Fruit fly (Drosophila melanogaster) whole organism, prepupa: ENCODE results near the gene CG32982.

Source experiments
- Blimp-1 ChIP-seq: fragments of 200-800 bp; sonication (Bioruptor generic); optimal IDR thresholded peaks from 3 replicates; lab custom pipeline; 2017; ENCODE audit warnings: missing biosample characterization, missing genetic modification characterization, mild to moderate bottlenecking, moderate library complexity, missing genetic modification reagents
- CG10669 ChIP-seq: fragments of 200-800 bp; sonication (Bioruptor generic); optimal IDR thresholded peaks from 3 replicates; lab custom pipeline; 2018; ENCODE audit warnings: missing biosample characterization, mild to moderate bottlenecking, missing genetic modification characterization, moderate library complexity
- CG11294 ChIP-seq: fragments of 200-800 bp; sonication (Bioruptor generic); IDR thresholded peaks from 2 replicates; pipeline ENCODE4 v1.3.6; 2022; ENCODE audit warnings: missing biosample characterization, missing genetic modification characterization
- CG11762 ChIP-seq: fragments of 200-800 bp; sonication (Bioruptor generic); optimal IDR thresholded peaks from 3 replicates; lab custom pipeline; 2016; ENCODE audit warnings: missing biosample characterization, missing genetic modification characterization; ENCODE audit not compliant: insufficient read depth
- CG11902 ChIP-seq: fragments of 200-800 bp; sonication (Bioruptor generic); optimal IDR thresholded peaks from 3 replicates; lab custom pipeline; 2016; ENCODE audit warnings: missing biosample characterization, missing genetic modification characterization
- CG15336 ChIP-seq: fragments of 200-800 bp; sonication (Bioruptor generic); IDR thresholded peaks from 2 replicates; pipeline ENCODE4 v1.3.6; 2022; ENCODE audit warnings: missing biosample characterization, missing genetic modification characterization
- CG16779 ChIP-seq: fragments of 200-800 bp; sonication (Bioruptor generic); optimal IDR thresholded peaks from 3 replicates; lab custom pipeline; 2017; ENCODE audit warnings: missing biosample characterization, mild to moderate bottlenecking, missing genetic modification characterization
- CG3032 ChIP-seq: fragments of 200-800 bp; optimal IDR thresholded peaks from 2 replicates; lab custom pipeline; 2019; ENCODE audit warnings: missing biosample characterization, mild to moderate bottlenecking, missing genetic modification characterization, moderate library complexity
- CG34406 ChIP-seq: fragments of 200-800 bp; sonication (Bioruptor generic); optimal IDR thresholded peaks from 3 replicates; lab custom pipeline; 2016; ENCODE audit warnings: missing biosample characterization, missing genetic modification characterization
- CG3919 ChIP-seq: fragments of 200-800 bp; sonication (Bioruptor generic); optimal IDR thresholded peaks from 3 replicates; lab custom pipeline; 2016; ENCODE audit warnings: missing biosample characterization, missing genetic modification characterization
- CG4318 ChIP-seq: fragments of 200-800 bp; sonication (Bioruptor generic); optimal IDR thresholded peaks from 3 replicates; lab custom pipeline; 2017; ENCODE audit warnings: missing biosample characterization, mild to moderate bottlenecking, missing genetic modification characterization
- CG6163 ChIP-seq: fragments of 200-800 bp; sonication (Bioruptor generic); IDR thresholded peaks from 3 replicates; pipeline ENCODE4 v1.3.6; 2022; ENCODE audit warnings: missing biosample characterization, missing genetic modification characterization
- CG6276 ChIP-seq: fragments of 200-800 bp; sonication (Bioruptor generic); optimal IDR thresholded peaks from 2 replicates; lab custom pipeline; 2017; ENCODE audit warnings: missing biosample characterization, mild to moderate bottlenecking, missing genetic modification characterization
- CG6792 ChIP-seq: fragments of 200-800 bp; sonication (Bioruptor generic); optimal IDR thresholded peaks from 3 replicates; lab custom pipeline; 2016; ENCODE audit warnings: missing biosample characterization, missing genetic modification characterization
- CG6808 ChIP-seq: fragments of 200-800 bp; sonication (Bioruptor generic); optimal IDR thresholded peaks from 3 replicates; lab custom pipeline; 2017; ENCODE audit warnings: missing biosample characterization, missing genetic modification characterization, mild to moderate bottlenecking, moderate library complexity, missing genetic modification reagents
- CG6854 ChIP-seq: fragments of 200-800 bp; sonication (Bioruptor generic); optimal IDR thresholded peaks from 2 replicates; lab custom pipeline; 2017; ENCODE audit warnings: missing biosample characterization, mild to moderate bottlenecking, missing genetic modification characterization
- CG7368 ChIP-seq: fragments of 200-800 bp; sonication (Bioruptor generic); optimal IDR thresholded peaks from 3 replicates; lab custom pipeline; 2016; ENCODE audit warnings: missing biosample characterization, missing genetic modification characterization
- CG8119 ChIP-seq: fragments of 200-800 bp; sonication (Bioruptor generic); IDR thresholded peaks from 3 replicates; pipeline ENCODE4 v1.3.6; 2022; ENCODE audit warnings: missing biosample characterization, missing genetic modification characterization
- CG8319 ChIP-seq: fragments of 200-800 bp; sonication (Bioruptor generic); optimal IDR thresholded peaks from 3 replicates; lab custom pipeline; 2016; ENCODE audit warnings: missing biosample characterization, missing genetic modification characterization
- CG8632 ChIP-seq: fragments of 200-800 bp; sonication (Bioruptor generic); optimal IDR thresholded peaks from 3 replicates; lab custom pipeline; 2016; ENCODE audit warnings: missing biosample characterization, missing genetic modification characterization
- CG9139 ChIP-seq: fragments of 200-800 bp; sonication (Bioruptor generic); optimal IDR thresholded peaks from 3 replicates; lab custom pipeline; 2017; ENCODE audit warnings: missing biosample characterization, mild to moderate bottlenecking, missing genetic modification characterization
- Eip75B ChIP-seq: fragments of 200-800 bp; sonication (Bioruptor generic); optimal IDR thresholded peaks from 3 replicates; lab custom pipeline; 2016; ENCODE audit warnings: missing biosample characterization, missing genetic modification characterization
- Eip78C ChIP-seq: fragments of 200-800 bp; sonication (Bioruptor generic); peaks from one replicate; lab custom pipeline; 2016; ENCODE audit warnings: missing biosample characterization, missing genetic modification characterization
- Eip93F ChIP-seq: fragments of 200-800 bp; sonication (Bioruptor generic); optimal IDR thresholded peaks from 2 replicates; lab custom pipeline; 2016; ENCODE audit warnings: missing biosample characterization, mild to moderate bottlenecking, missing genetic modification characterization
- Ets21C ChIP-seq: fragments of 200-800 bp; sonication (Bioruptor generic); optimal IDR thresholded peaks from 3 replicates; lab custom pipeline; 2016; ENCODE audit warnings: missing biosample characterization, missing genetic modification characterization
- Hr38 ChIP-seq: sonication (Bioruptor generic); optimal IDR thresholded peaks from 2 replicates; lab custom pipeline; 2016; ENCODE audit warnings: missing biosample characterization, missing genetic modification characterization
- Hr39 ChIP-seq: fragments of 200-800 bp; sonication (Bioruptor generic); optimal IDR thresholded peaks from 2 replicates; lab custom pipeline; 2016; ENCODE audit warnings: missing biosample characterization, missing genetic modification characterization
- Hr4 ChIP-seq: fragments of 200-800 bp; sonication (Bioruptor generic); optimal IDR thresholded peaks from 3 replicates; lab custom pipeline; 2016; ENCODE audit warnings: missing biosample characterization, missing genetic modification characterization
- Lpt ChIP-seq: fragments of 200-800 bp; sonication (Bioruptor generic); optimal IDR thresholded peaks from 3 replicates; lab custom pipeline; 2016; ENCODE audit warnings: missing biosample characterization, missing genetic modification characterization
- Met ChIP-seq: fragments of 200-800 bp; sonication (Bioruptor generic); optimal IDR thresholded peaks from 3 replicates; lab custom pipeline; 2016; ENCODE audit warnings: missing biosample characterization, missing genetic modification characterization
- OdsH ChIP-seq: fragments of 200-800 bp; sonication (Bioruptor generic); optimal IDR thresholded peaks from 3 replicates; lab custom pipeline; 2016; ENCODE audit warnings: missing biosample characterization, missing genetic modification characterization
- Smox ChIP-seq: fragments of 200-800 bp; sonication (Bioruptor generic); optimal IDR thresholded peaks from 3 replicates; lab custom pipeline; 2016; ENCODE audit warnings: missing biosample characterization, missing genetic modification characterization
- Sox102F ChIP-seq: fragments of 200-800 bp; sonication (Bioruptor generic); optimal IDR thresholded peaks from 2 replicates; lab custom pipeline; 2016; ENCODE audit warnings: missing biosample characterization, mild to moderate bottlenecking, missing genetic modification characterization
- Sox14 ChIP-seq: fragments of 200-800 bp; sonication (Bioruptor generic); optimal IDR thresholded peaks from 3 replicates; lab custom pipeline; 2016; ENCODE audit warnings: missing biosample characterization, missing genetic modification characterization
- Sox15 ChIP-seq: fragments of 200-800 bp; sonication (Bioruptor generic); optimal IDR thresholded peaks from 3 replicates; lab custom pipeline; 2016; ENCODE audit warnings: missing biosample characterization, missing genetic modification characterization
- achi ChIP-seq: fragments of 200-800 bp; sonication (Bioruptor generic); optimal IDR thresholded peaks from 3 replicates; lab custom pipeline; 2016; ENCODE audit warnings: missing biosample characterization, missing genetic modification characterization
- acj6 ChIP-seq: fragments of 200-800 bp; sonication (Bioruptor generic); optimal IDR thresholded peaks from 3 replicates; lab custom pipeline; 2016; ENCODE audit warnings: missing biosample characterization, missing genetic modification characterization
- cyc ChIP-seq: fragments of 200-800 bp; sonication (Bioruptor generic); optimal IDR thresholded peaks from 3 replicates; lab custom pipeline; 2016; ENCODE audit warnings: missing biosample characterization, missing genetic modification characterization
- dac ChIP-seq: fragments of 200-800 bp; sonication (Bioruptor generic); optimal IDR thresholded peaks from 2 replicates; lab custom pipeline; 2017; ENCODE audit warnings: missing biosample characterization, mild to moderate bottlenecking, missing genetic modification characterization
- dsx ChIP-seq: fragments of 200-800 bp; optimal IDR thresholded peaks from 3 replicates; lab custom pipeline; 2019; ENCODE audit warnings: missing biosample characterization, mild to moderate bottlenecking, missing genetic modification characterization, moderate library complexity; ENCODE audit not compliant: poor library complexity, severe bottlenecking
- eg ChIP-seq: fragments of 200-800 bp; sonication (Bioruptor generic); IDR thresholded peaks from 3 replicates; pipeline ENCODE4 v1.3.6; 2022; ENCODE audit warnings: missing biosample characterization, missing genetic modification characterization
- esn ChIP-seq: fragments of 200-800 bp; sonication (Bioruptor generic); optimal IDR thresholded peaks from 2 replicates; lab custom pipeline; 2016; ENCODE audit warnings: missing biosample characterization, mild to moderate bottlenecking, missing genetic modification characterization, moderate library complexity
- fd59A ChIP-seq: fragments of 200-800 bp; sonication (Bioruptor generic); optimal IDR thresholded peaks from 2 replicates; lab custom pipeline; 2017; ENCODE audit warnings: missing biosample characterization, mild to moderate bottlenecking, missing genetic modification characterization, missing genetic modification reagents
- fd85E ChIP-seq: fragments of 200-800 bp; sonication (Bioruptor generic); optimal IDR thresholded peaks from 3 replicates; lab custom pipeline; 2016; ENCODE audit warnings: missing biosample characterization, missing genetic modification characterization
- lz ChIP-seq: fragments of 200-800 bp; sonication (Bioruptor generic); optimal IDR thresholded peaks from 3 replicates; lab custom pipeline; 2016; ENCODE audit warnings: missing biosample characterization, missing genetic modification characterization
- pdm3 ChIP-seq: fragments of 200-800 bp; sonication (Bioruptor generic); optimal IDR thresholded peaks from 3 replicates; lab custom pipeline; 2016; ENCODE audit warnings: missing biosample characterization, missing genetic modification characterization
- spab ChIP-seq: fragments of 200-800 bp; sonication (Bioruptor generic); optimal IDR thresholded peaks from 2 replicates; lab custom pipeline; 2017; ENCODE audit warnings: missing biosample characterization, mild to moderate bottlenecking, missing genetic modification characterization, missing genetic modification reagents
- svp ChIP-seq: fragments of 200-800 bp; sonication (Bioruptor generic); peaks from one replicate; lab custom pipeline; 2016; ENCODE audit warnings: missing biosample characterization, missing genetic modification characterization

Gene CG32982

DNA sequence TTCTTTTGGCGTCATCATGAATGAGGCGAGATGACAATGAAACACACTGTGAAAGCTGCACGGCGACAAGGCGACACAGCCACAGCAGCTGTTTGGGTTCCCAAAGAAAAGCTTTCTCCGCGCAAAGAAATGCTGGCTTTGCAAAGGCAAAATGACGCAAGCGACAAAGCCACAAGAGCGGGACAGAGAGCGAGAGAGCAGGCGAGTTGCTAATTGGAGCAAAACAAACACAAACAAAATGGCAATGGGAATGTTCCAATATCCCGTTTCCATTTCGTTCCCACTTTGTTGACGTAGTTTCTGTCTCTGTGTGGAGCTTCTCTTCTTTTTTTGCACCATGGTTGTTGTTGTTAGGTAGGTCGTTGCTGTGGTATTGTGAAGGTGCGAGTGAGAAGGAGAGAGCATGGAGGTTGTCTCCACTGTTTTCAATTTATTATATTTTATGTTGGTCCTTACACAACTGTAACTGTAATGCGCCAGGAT, 79.6 kb downstream of the CG32982 start (continued):
- TF ChIP-seq pdm3 (GFP tag; lab: Kevin White, UChicago) (no peak), eg (GFP tag; lab: Robert Waterston, UW) (peak; percentile 87), spab (peak; percentile 59), Lpt (GFP tag; lab: Kevin White, UChicago) (peak; percentile 71), Ets21C (GFP tag; lab: Kevin White, UChicago) (no peak), CG3032 (tag; lab: Kevin White, UChicago) (peak; percentile 28), dac (no peak), CG8632 (GFP tag; lab: Kevin White, UChicago) (peak; percentile 17), Smox (GFP tag; lab: Kevin White, UChicago) (no peak), Sox15 (GFP tag; lab: Kevin White, UChicago) (no peak), CG7368 (GFP tag; lab: Kevin White, UChicago) (peak; percentile 27), Sox102F (GFP tag; lab: Kevin White, UChicago) (peak; percentile 82), fd85E (GFP tag; lab: Kevin White, UChicago) (peak; percentile 87), CG3919 (GFP tag; lab: Kevin White, UChicago) (peak; percentile 48), cyc (GFP tag; lab: Kevin White, UChicago) (no peak), Hr38 (GFP tag; lab: Kevin White, UChicago) (no peak), Sox14 (GFP tag; lab: Kevin White, UChicago) (peak; percentile 49), achi (GFP tag; lab: Kevin White, UChicago) (peak; percentile 6), CG11762 (peak; percentile 27), CG34406 (GFP tag; lab: Kevin White, UChicago) (peak; percentile 40), CG15336 (GFP tag; lab: Robert Waterston, UW) (peak; percentile 91)

DNA sequence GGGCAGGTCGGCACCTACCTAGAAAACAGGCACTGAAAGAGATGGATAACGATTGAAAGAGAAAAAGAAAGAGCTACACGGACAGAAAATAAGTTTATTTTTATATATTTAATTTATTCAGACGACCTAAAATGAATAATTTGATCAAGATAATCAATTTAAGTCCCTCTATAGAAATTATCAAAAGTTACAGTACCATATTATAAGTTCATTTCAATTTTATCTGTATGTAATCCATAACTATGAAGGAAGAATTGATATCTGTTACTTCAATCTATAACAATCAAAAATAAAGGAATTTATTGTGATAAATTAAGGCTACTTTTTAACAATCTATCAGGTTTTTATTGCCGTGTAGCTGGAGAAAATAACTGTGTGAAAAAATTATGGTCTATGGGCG, 80.9 kb downstream of the CG32982 start:
- TF ChIP-seq Met (no peak), CG6854 (GFP tag; lab: Kevin White, UChicago) (no peak), CG10669 (GFP tag; lab: Kevin White, UChicago) (peak; percentile 19), CG8119 (GFP tag; lab: Robert Waterston, UW) (peak; percentile 96), Sox15 (GFP tag; lab: Kevin White, UChicago) (no peak), CG11294 (GFP tag; lab: Robert Waterston, UW) (peak; percentile 63; the same call in 1 of the 2 replicates), fd59A (GFP tag; lab: Kevin White, UChicago) (no peak), eg (GFP tag; lab: Robert Waterston, UW) (peak; percentile 81), CG8632 (GFP tag; lab: Kevin White, UChicago) (peak; percentile 20), CG4318 (GFP tag; lab: Kevin White, UChicago) (peak; percentile 85), CG34406 (GFP tag; lab: Kevin White, UChicago) (no peak), Hr4 (peak; percentile 88), cyc (GFP tag; lab: Kevin White, UChicago) (no peak), svp (no peak), CG6808 (no peak), CG7368 (GFP tag; lab: Kevin White, UChicago) (no peak), Eip93F (no peak), Blimp-1 (no peak), CG8319 (GFP tag; lab: Kevin White, UChicago) (no peak), dac (no peak), Eip78C (GFP tag; lab: Kevin White, UChicago) (peak; percentile 74), Ets21C (GFP tag; lab: Kevin White, UChicago) (no peak), CG6792 (GFP tag; lab: Kevin White, UChicago) (peak; percentile 8), CG3032 (tag; lab: Kevin White, UChicago) (peak; percentile 59), dsx (GFP tag; lab: Kevin White, UChicago) (peak; percentile 45), esn (GFP tag; lab: Kevin White, UChicago) (no peak), CG6276 (peak; percentile 85), achi (GFP tag; lab: Kevin White, UChicago) (peak; percentile 73), CG6163 (GFP tag; lab: Robert Waterston, UW) (peak; percentile 76), CG11902 (GFP tag; lab: Kevin White, UChicago) (no peak), OdsH (GFP tag; lab: Kevin White, UChicago) (peak; percentile 68), fd85E (GFP tag; lab: Kevin White, UChicago) (no peak), pdm3 (GFP tag; lab: Kevin White, UChicago) (peak; percentile 61), Smox (GFP tag; lab: Kevin White, UChicago) (no peak), CG9139 (no peak), lz (GFP tag; lab: Kevin White, UChicago) (no peak), Hr38 (GFP tag; lab: Kevin White, UChicago) (no peak), acj6 (GFP tag; lab: Kevin White, UChicago) (peak; percentile 59), Hr39 (GFP tag; lab: Kevin White, UChicago) (no peak), CG16779 (tag; lab: Kevin White, UChicago) (peak; percentile 4), Eip75B (GFP tag; lab: Kevin White, UChicago) (peak; percentile 50)
